Fruit fly (Drosophila melanogaster) ovary, adult (tissue): ENCODE data around the gene CCDC53.

Source experiments
- CG17801 ChIP-seq: fragments of 200-800 bp; optimal IDR thresholded peaks from 2 replicates; lab custom pipeline; 2019; ENCODE audit warnings: missing biosample characterization, mild to moderate bottlenecking, missing genetic modification characterization, moderate library complexity; ENCODE audit not compliant: partially characterized antibody

CCDC53 gene

dm6 chr2L:8007160-8007876 is 33.6 kb upstream of the CCDC53 start, which contains the start of gene Spn28Dc:
TSS of gene Spn28Dc (minus strand) at chr2L:8007210.
- no peak for TF ChIP-seq CG17801 (GFP tag; lab: Kevin White, UChicago)

- TF ChIP-seq CG17801 (GFP tag; lab: Kevin White, UChicago), result no peak
Measured at dm6 chr2L:8009283-8010211, 31.4 kb upstream of the CCDC53 start, which contains the start of gene CG12560. TSS of gene CG12560 (minus strand) at chr2L:8009477.

dm6 chr2L:8010602-8011455 is 30.1 kb upstream of the CCDC53 start, which contains the start of the genes Glyat and Tg:
TSS of gene Glyat (minus strand) at chr2L:8010652.
TSS of gene Tg (plus strand) at chr2L:8011405.
- no peak for TF ChIP-seq CG17801 (GFP tag; lab: Kevin White, UChicago)

- no peak for TF ChIP-seq CG17801 (GFP tag; lab: Kevin White, UChicago)
Measured at dm6 chr2L:8012551-8012950, 28.4 kb upstream of the CCDC53 start.

dm6 chr2L:8024325-8024724 is 16.6 kb upstream of the CCDC53 start:
- no peak for TF ChIP-seq CG17801 (GFP tag; lab: Kevin White, UChicago)

dm6 chr2L:8029160-8029852 is 11.6 kb upstream of the CCDC53 start, which contains the start of gene baf:
TSS of gene baf (plus strand) at chr2L:8029462.
- no peak for TF ChIP-seq CG17801 (GFP tag; lab: Kevin White, UChicago)

- no peak for TF ChIP-seq CG17801 (GFP tag; lab: Kevin White, UChicago)
Measured at dm6 chr2L:8030102-8030501, 10.8 kb upstream of the CCDC53 start.

- TF ChIP-seq CG17801 (GFP tag; lab: Kevin White, UChicago), result no peak
Measured at dm6 chr2L:8030693-8031210, 10.2 kb upstream of the CCDC53 start, which contains the start of gene Cka. TSS of gene Cka (plus strand) at chr2L:8030721.

dm6 chr2L:8031588-8031987 is 9.3 kb upstream of the CCDC53 start:
- peak; percentile 42 for TF ChIP-seq CG17801 (GFP tag; lab: Kevin White, UChicago)

dm6 chr2L:8033756-8034155 is 7.2 kb upstream of the CCDC53 start:
- no peak for TF ChIP-seq CG17801 (GFP tag; lab: Kevin White, UChicago)

- TF ChIP-seq CG17801 (GFP tag; lab: Kevin White, UChicago), result peak; percentile 26
Measured at dm6 chr2L:8034734-8035133, 6.2 kb upstream of the CCDC53 start.

- no peak for TF ChIP-seq CG17801 (GFP tag; lab: Kevin White, UChicago)
Measured at dm6 chr2L:8039688-8040087, 1.2 kb upstream of the CCDC53 start, which contains the start of gene CG7367. TSS of gene CG7367 (minus strand) at chr2L:8039788.

- peak; percentile 65 for TF ChIP-seq CG17801 (GFP tag; lab: Kevin White, UChicago)
Measured at dm6 chr2L:8042645-8043281, 1.9 kb downstream of the CCDC53 start, which contains the start of gene RpL36A. TSS of gene RpL36A (minus strand) at chr2L:8042909.
